Fruit fly (Drosophila melanogaster) Kc167 (cell line): Measurements from ENCODE around the gene Hacd1.

Experiments used
- Myc ChIP-seq: fragments of >200 bp; optimal IDR thresholded peaks from 2 replicates; lab custom pipeline; 2017; ENCODE audit warnings: missing external identifiers
- Sin3A ChIP-seq: fragments of >200 bp; optimal IDR thresholded peaks from 2 replicates; lab custom pipeline; 2018; ENCODE audit warnings: missing external identifiers
- h ChIP-seq: fragments of >200 bp; optimal IDR thresholded peaks from 3 replicates; lab custom pipeline; 2018; ENCODE audit warnings: missing external identifiers
- insv ChIP-seq: fragments of >200 bp; optimal IDR thresholded peaks from 3 replicates; lab custom pipeline; 2018; ENCODE audit warnings: missing external identifiers
- psq ChIP-seq: fragments of >200 bp; optimal IDR thresholded peaks from 2 replicates; lab custom pipeline; 2017; ENCODE audit warnings: missing external identifiers
- ttk ChIP-seq: sonication (Bioruptor generic); optimal IDR thresholded peaks from 2 replicates; lab custom pipeline; 2017; ENCODE audit warnings: missing external identifiers

The Hacd1 gene

DNA sequence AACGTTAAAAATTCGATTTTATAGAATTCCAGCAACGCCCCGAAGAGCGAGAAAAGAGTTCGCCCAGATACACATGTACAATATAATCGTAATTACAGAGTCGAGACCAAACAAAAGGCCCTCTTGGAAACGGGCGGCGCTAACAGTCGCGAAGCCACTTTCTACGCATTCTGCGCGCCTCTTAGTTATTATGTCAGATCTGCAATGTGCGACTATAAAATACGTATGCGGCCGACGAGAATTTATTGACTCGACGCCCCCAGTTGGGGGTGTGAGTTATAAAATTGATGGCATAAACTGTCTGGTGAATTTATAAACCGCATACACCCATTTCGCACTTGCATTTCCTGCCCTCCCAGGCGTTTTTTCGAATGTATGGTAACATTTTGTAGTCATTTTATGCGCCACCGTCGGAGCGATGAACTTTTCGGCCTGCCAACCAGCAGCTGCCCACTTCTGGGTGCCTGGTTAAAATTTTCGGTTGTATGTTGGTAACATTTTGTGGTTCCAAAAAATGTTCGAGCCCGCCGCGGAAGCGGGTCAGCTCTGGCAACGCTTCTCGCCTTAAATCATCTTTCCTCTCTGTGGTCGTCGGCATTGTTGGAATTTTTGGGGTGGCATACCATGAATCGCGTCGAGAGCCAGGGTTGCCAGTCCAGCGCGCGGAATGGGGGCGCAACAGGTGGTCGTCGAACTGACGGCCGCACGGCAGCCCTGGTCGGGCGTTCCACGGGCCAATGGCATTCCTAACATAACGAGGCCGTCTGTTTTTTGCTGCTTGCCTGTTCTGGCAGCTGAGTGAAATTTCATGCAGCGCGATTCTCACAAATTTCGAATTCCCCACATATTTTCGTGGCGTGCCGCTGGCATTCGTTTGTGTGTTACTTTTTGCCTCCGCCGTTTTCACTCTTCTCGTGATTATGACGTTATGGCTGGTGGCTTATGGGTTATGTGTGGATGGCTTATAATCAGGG lies 9.9 kb upstream of the Hacd1 start:
- no peak for TF ChIP-seq Myc (lab: Kevin White, UChicago)
- TF ChIP-seq insv = no peak
- TF ChIP-seq h (lab: Kevin White, UChicago) = no peak
- TF ChIP-seq psq (lab: Kevin White, UChicago) = no peak

DNA sequence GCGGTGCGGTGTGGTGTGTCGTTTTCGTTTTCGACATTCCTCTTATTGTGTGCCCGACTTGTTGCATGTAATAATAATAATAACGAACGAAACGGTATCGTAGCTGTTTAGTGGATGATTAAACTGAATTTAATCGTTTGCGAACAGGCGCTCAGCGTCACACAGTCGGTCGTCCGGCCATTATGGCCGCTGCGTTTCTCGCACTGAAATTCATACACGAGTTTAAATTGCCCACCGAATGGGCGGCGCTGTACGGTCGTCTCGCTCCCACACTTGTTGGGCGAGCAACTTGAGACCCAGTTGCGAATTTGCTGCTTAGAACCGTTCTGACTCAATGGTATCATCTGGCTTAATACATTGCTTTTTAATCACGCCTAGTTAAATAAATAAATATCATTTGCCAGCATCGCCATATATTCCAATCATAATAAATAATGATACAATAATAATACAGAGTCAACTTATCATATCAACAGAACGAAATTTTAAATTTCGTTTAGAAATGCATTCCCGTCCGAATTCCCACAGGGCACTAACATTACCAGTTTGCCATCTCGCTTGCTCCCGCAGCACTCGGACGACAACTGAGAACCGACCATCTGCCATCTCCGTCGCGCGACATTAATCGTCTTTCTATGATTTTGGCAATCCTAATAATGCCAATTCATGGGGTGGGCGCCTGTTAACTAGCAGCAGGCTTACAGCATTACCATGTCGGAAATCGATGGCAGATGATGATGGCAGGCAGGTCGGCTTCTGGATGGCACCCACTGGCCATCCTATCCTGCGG lies 9.0 kb upstream of the Hacd1 start:
- TF ChIP-seq Sin3A (lab: Kevin White, UChicago) (no peak), insv (no peak), ttk (lab: Kevin White, UChicago) (no peak), h (lab: Kevin White, UChicago) (no peak), Myc (lab: Kevin White, UChicago) (no peak), psq (lab: Kevin White, UChicago) (no peak)

dm6 chr2L:12010100-12010876 lies 8.2 kb upstream of the Hacd1 start:
- TF ChIP-seq Myc (lab: Kevin White, UChicago) = no peak
- no peak for TF ChIP-seq psq (lab: Kevin White, UChicago)
- TF ChIP-seq h (lab: Kevin White, UChicago) = no peak
- no peak for TF ChIP-seq insv
- TF ChIP-seq ttk (lab: Kevin White, UChicago) = no peak
- TF ChIP-seq Sin3A (lab: Kevin White, UChicago) = no peak

dm6 chr2L:12007853-12008252 lies 5.8 kb upstream of the Hacd1 start, which contains the start of gene Rh5:
Rh5 (plus strand) TSS chr2L:12008153.
- TF ChIP-seq insv (no peak), Myc (lab: Kevin White, UChicago) (no peak), ttk (lab: Kevin White, UChicago) (no peak), h (lab: Kevin White, UChicago) (no peak), Sin3A (lab: Kevin White, UChicago) (no peak), psq (lab: Kevin White, UChicago) (no peak)

dm6 chr2L:12007331-12007791 lies 5.3 kb upstream of the Hacd1 start:
- TF ChIP-seq h (lab: Kevin White, UChicago) (no peak), psq (lab: Kevin White, UChicago) (no peak), Sin3A (lab: Kevin White, UChicago) (no peak), ttk (lab: Kevin White, UChicago) (no peak), insv (no peak), Myc (lab: Kevin White, UChicago) (no peak)

- no peak for TF ChIP-seq ttk (lab: Kevin White, UChicago)
- no peak for TF ChIP-seq Myc (lab: Kevin White, UChicago)
- no peak for TF ChIP-seq h (lab: Kevin White, UChicago)
- TF ChIP-seq psq (lab: Kevin White, UChicago) = no peak
- TF ChIP-seq insv = no peak
- TF ChIP-seq Sin3A (lab: Kevin White, UChicago) = no peak
Measured at dm6 chr2L:12006397-12007330, 4.6 kb upstream of the Hacd1 start.

DNA sequence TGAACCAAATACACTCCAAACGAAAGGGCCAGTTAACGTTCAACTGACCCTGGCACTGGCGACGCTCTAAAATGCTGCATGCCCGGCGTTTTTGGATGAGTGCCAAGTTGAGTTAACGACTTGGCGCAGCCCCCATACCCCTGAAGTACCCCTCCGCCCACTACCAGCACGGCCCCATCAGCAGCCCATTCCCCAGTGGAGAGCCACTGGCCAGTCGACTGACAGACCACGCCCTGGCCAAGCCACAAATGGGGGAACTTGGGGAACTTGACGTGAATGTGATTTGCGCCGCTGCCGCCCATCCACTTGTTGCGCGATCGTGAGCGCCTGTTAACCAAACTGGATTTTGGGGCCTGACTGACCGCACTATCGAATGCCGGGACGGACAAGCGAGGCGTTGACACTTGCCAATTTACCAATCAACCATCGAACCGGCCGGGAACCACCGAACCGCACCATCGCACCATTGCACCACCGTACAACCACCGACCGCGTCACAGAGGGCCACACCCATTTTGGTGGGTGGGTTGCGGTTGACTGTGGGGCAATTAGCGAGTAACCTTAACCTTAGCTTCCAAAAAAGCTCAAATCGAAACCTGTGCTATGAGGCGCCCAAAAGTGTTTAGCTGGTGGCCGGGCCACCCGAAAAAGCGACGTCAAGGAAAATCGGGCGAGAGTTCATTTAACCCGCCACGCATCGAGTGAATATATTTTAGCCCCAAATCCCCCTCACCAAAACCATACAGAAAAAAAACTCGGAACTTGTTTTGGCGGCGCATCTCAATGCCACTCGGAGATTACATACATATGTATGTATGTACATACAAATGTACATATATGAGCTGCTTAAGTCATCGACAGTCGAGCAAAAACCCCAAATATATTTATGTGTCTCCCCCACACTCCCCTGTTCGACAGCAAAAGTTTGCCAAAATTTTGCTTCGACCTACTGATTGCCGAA lies 3.6 kb upstream of the Hacd1 start:
- TF ChIP-seq Myc (lab: Kevin White, UChicago) (no peak), insv (no peak), Sin3A (lab: Kevin White, UChicago) (no peak), h (lab: Kevin White, UChicago) (no peak), ttk (lab: Kevin White, UChicago) (no peak), psq (lab: Kevin White, UChicago) (no peak)

DNA sequence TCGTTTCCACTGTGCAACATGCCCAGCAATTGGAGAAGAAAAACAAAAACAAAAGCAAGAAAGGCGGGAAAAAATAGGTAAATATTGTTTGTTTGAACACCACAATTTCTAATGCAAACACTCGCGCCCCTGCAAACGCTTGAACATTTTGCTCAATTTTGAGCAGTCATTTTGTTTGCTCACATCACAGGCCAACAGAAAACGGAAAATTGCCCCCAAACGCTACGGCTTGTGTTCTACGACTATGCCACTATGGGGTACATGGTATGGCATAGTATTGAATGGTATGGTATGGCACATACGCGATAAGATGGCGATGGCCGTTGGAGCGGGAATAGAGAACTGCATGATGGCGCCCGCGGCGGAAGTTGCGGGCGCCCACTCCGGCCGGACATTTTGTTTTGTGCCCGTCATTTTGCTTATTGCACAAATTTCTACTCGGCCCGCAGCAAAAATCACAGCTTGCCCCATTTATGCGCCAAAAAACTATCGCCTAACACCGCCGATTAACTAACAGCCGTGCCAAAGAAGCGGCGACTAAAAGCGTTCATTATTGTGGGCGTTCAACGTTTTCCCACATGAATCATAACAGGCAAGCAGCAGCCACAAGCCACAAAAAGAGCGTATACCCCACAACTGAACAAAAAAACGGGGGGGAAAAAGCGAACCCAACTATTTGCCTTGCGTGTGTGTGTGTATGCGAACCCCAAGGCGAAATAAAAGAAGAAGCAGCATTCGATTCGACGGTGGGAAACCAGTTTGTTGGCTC lies 2.3 kb upstream of the Hacd1 start:
- TF ChIP-seq h (lab: Kevin White, UChicago) (no peak), Sin3A (lab: Kevin White, UChicago) (no peak), psq (lab: Kevin White, UChicago) (no peak), insv (no peak), Myc (lab: Kevin White, UChicago) (no peak), ttk (lab: Kevin White, UChicago) (no peak)
